Fruit fly (Drosophila melanogaster) whole organism, embryonic: ENCODE measurements around the gene CG32599.
A peak's percentile ranks its signal among the peaks of the same experiment; 100 is the strongest.

Experiments
- Awh ChIP-seq: fragments of 200-800 bp; sonication (Bioruptor generic); IDR thresholded peaks from 2 replicates; pipeline ENCODE4, ENCODE4 v1.3.6; 2022; ENCODE audit warnings: missing biosample characterization, missing genetic modification characterization
- B-H2 ChIP-seq: fragments of 200-800 bp; sonication (Bioruptor generic); optimal IDR thresholded peaks from 2 replicates; lab custom pipeline; 2018; ENCODE audit warnings: missing biosample characterization, mild to moderate bottlenecking, missing genetic modification characterization
- Bgb ChIP-seq: fragments of 200-800 bp; sonication (Bioruptor generic); IDR thresholded peaks from 2 replicates; pipeline ENCODE4 v1.3.6; 2022; ENCODE audit warnings: missing biosample characterization, missing genetic modification characterization; ENCODE audit not compliant: partially characterized antibody
- CG11093 ChIP-seq: fragments of 200-800 bp; sonication (Bioruptor generic); IDR thresholded peaks from 3 replicates; pipeline ENCODE4 v1.3.6; 2022; ENCODE audit warnings: missing biosample characterization, missing genetic modification characterization
- CG11560 ChIP-seq: fragments of 200-800 bp; sonication (Bioruptor generic); IDR thresholded peaks from 3 replicates; pipeline ENCODE4 v1.3.6; 2022; ENCODE audit warnings: missing biosample characterization, missing genetic modification characterization
- CG11695 ChIP-seq: fragments of 200-800 bp; sonication (Bioruptor generic); IDR thresholded peaks from 3 replicates; pipeline ENCODE4 v1.3.6; 2022; ENCODE audit warnings: missing biosample characterization, missing genetic modification characterization
- CG1233 ChIP-seq: fragments of 200-800 bp; sonication (Bioruptor generic); optimal IDR thresholded peaks from 4 replicates; lab custom pipeline; 2018; ENCODE audit warnings: missing biosample characterization, mild to moderate bottlenecking, missing genetic modification characterization
- CG13123 ChIP-seq: fragments of 200-800 bp; sonication (Bioruptor generic); optimal IDR thresholded peaks from 2 replicates; lab custom pipeline; 2016; ENCODE audit warnings: missing biosample characterization, missing genetic modification characterization
- CG16815 ChIP-seq: fragments of 200-800 bp; sonication (Bioruptor generic); optimal IDR thresholded peaks from 3 replicates; lab custom pipeline; 2017; ENCODE audit warnings: missing biosample characterization, mild to moderate bottlenecking, missing genetic modification characterization
- CG16863 ChIP-seq: fragments of 200-800 bp; sonication (Bioruptor generic); optimal IDR thresholded peaks from 3 replicates; lab custom pipeline; 2016; ENCODE audit warnings: missing biosample characterization, missing genetic modification characterization
- CG17186 ChIP-seq: fragments of 200-800 bp; sonication (Bioruptor generic); optimal IDR thresholded peaks from 3 replicates; lab custom pipeline; 2017; ENCODE audit warnings: missing biosample characterization, missing genetic modification reagents, missing genetic modification characterization
- CG17328 ChIP-seq: fragments of 200-800 bp; sonication (Bioruptor generic); IDR thresholded peaks from 2 replicates; pipeline ENCODE4 v1.3.6; 2022; ENCODE audit warnings: missing biosample characterization, missing genetic modification characterization
- CG2712 ChIP-seq: fragments of 200-800 bp; optimal IDR thresholded peaks from 3 replicates; lab custom pipeline; 2019; ENCODE audit warnings: missing biosample characterization, mild to moderate bottlenecking, missing genetic modification characterization, moderate library complexity
- CG31224 ChIP-seq: fragments of 200-800 bp; sonication (Bioruptor generic); IDR thresholded peaks from 2 replicates; pipeline ENCODE4 v1.3.6; 2022; ENCODE audit warnings: missing biosample characterization, missing genetic modification characterization
- CG4404 ChIP-seq: fragments of 200-800 bp; sonication (Bioruptor generic); IDR thresholded peaks from 2 replicates; pipeline ENCODE4 v1.3.6; 2022; ENCODE audit warnings: missing biosample characterization, missing genetic modification characterization
- CG4820 ChIP-seq: fragments of 200-800 bp; sonication (Bioruptor generic); optimal IDR thresholded peaks from 3 replicates; lab custom pipeline; 2016; ENCODE audit warnings: missing biosample characterization, missing genetic modification characterization
- CG5953 ChIP-seq: fragments of 200-800 bp; sonication (Bioruptor generic); IDR thresholded peaks from 2 replicates; pipeline ENCODE4 v1.3.6; 2022; ENCODE audit warnings: missing biosample characterization, missing genetic modification characterization
- CG7357 ChIP-seq: fragments of 200-800 bp; sonication (Bioruptor generic); IDR thresholded peaks from 3 replicates; pipeline ENCODE4 v1.3.6; 2022; ENCODE audit warnings: missing biosample characterization, missing genetic modification characterization
- CG7786 ChIP-seq: fragments of 200-800 bp; sonication (Bioruptor generic); optimal IDR thresholded peaks from 2 replicates; lab custom pipeline; 2016; ENCODE audit warnings: missing biosample characterization, missing genetic modification characterization
- CG7928 ChIP-seq: fragments of 200-800 bp; sonication (Bioruptor generic); optimal IDR thresholded peaks from 2 replicates; lab custom pipeline; 2017; ENCODE audit warnings: missing biosample characterization, mild to moderate bottlenecking, missing genetic modification characterization
- CG7987 ChIP-seq: fragments of 200-800 bp; sonication (Bioruptor generic); optimal IDR thresholded peaks from 2 replicates; lab custom pipeline; 2018; ENCODE audit warnings: missing biosample characterization, mild to moderate bottlenecking, missing genetic modification characterization, moderate library complexity
- CG8290 ChIP-seq, 3 experiments: fragments of 200-800 bp; sonication (Bioruptor generic); optimal IDR thresholded peaks; 2 replicates each; lab custom pipeline; 2016 to 2019; ENCODE audit warnings: missing biosample characterization in 3 of 3, missing genetic modification characterization in 3 of 3, mild to moderate bottlenecking in 2 of 3, moderate library complexity in 1 of 3
- CG8944 ChIP-seq: fragments of 200-800 bp; sonication (Bioruptor generic); optimal IDR thresholded peaks from 3 replicates; lab custom pipeline; 2016; ENCODE audit warnings: missing biosample characterization, missing genetic modification characterization
- Dll ChIP-seq: fragments of 200-800 bp; sonication (Bioruptor generic); IDR thresholded peaks from 4 replicates; pipeline ENCODE4 v1.3.6; 2022; ENCODE audit warnings: missing biosample characterization, missing genetic modification characterization; ENCODE audit not compliant: partially characterized antibody
- Ets65A ChIP-seq: fragments of 200-800 bp; sonication (Bioruptor generic); peaks from one replicate; lab custom pipeline; 2016; ENCODE audit warnings: missing biosample characterization, missing genetic modification characterization
- Gsc ChIP-seq: fragments of 200-800 bp; sonication (Bioruptor generic); IDR thresholded peaks from 2 replicates; pipeline ENCODE4 v1.3.6; 2022; ENCODE audit warnings: missing biosample characterization, missing genetic modification characterization
- HHEX ChIP-seq: fragments of 200-800 bp; sonication (Bioruptor generic); optimal IDR thresholded peaks from 3 replicates; lab custom pipeline; 2017; ENCODE audit warnings: missing biosample characterization, mild to moderate bottlenecking, missing genetic modification characterization, missing genetic modification reagents
- Mad ChIP-seq: fragments of 200-800 bp; sonication (Bioruptor generic); optimal IDR thresholded peaks from 2 replicates; lab custom pipeline; 2016; ENCODE audit warnings: missing biosample characterization, missing genetic modification characterization
- Poxn ChIP-seq: fragments of 200-800 bp; sonication (Bioruptor generic); IDR thresholded peaks from 2 replicates; pipeline ENCODE4 v1.3.6; 2022; ENCODE audit warnings: missing biosample characterization, missing genetic modification characterization
- Sox100B ChIP-seq: fragments of 200-800 bp; sonication (Bioruptor generic); optimal IDR thresholded peaks from 3 replicates; lab custom pipeline; 2018; ENCODE audit warnings: missing biosample characterization, mild to moderate bottlenecking, missing genetic modification characterization
- TFAM ChIP-seq: fragments of 200-800 bp; sonication (Bioruptor generic); optimal IDR thresholded peaks from 2 replicates; lab custom pipeline; 2017; ENCODE audit warnings: missing biosample characterization, missing genetic modification characterization, inconsistent platforms
- Taf1 ChIP-seq: fragments of 200-800 bp; sonication (Bioruptor generic); IDR thresholded peaks from 2 replicates; pipeline ENCODE4 v1.3.6; 2022; ENCODE audit warnings: missing biosample characterization, missing genetic modification characterization
- Xrp1 ChIP-seq: fragments of 200-800 bp; sonication (Bioruptor generic); IDR thresholded peaks from 2 replicates; pipeline ENCODE4 v1.3.6; 2022; ENCODE audit warnings: missing biosample characterization, missing genetic modification characterization
- ac ChIP-seq: fragments of 200-800 bp; sonication (Bioruptor generic); optimal IDR thresholded peaks from 3 replicates; lab custom pipeline; 2017; ENCODE audit warnings: missing biosample characterization, mild to moderate bottlenecking, missing genetic modification characterization
- al ChIP-seq: fragments of 200-800 bp; sonication (Bioruptor generic); IDR thresholded peaks from 2 replicates; pipeline ENCODE4 v1.3.6; 2022; ENCODE audit warnings: missing biosample characterization, missing genetic modification characterization
- chm ChIP-seq: fragments of 200-800 bp; sonication (Bioruptor generic); IDR thresholded peaks from 2 replicates; pipeline ENCODE4 v1.3.6; 2022; ENCODE audit warnings: missing biosample characterization, missing genetic modification characterization
- croc ChIP-seq: fragments of 200-800 bp; sonication (Bioruptor generic); conservative IDR thresholded peaks from 3 replicates; pipeline ENCODE4 v1.3.6; 2022; ENCODE audit warnings: missing biosample characterization, missing genetic modification characterization
- cwo ChIP-seq: fragments of 200-800 bp; sonication (Bioruptor generic); optimal IDR thresholded peaks from 3 replicates; lab custom pipeline; 2017; ENCODE audit warnings: missing biosample characterization, missing genetic modification characterization, mild to moderate bottlenecking, moderate library complexity, missing genetic modification reagents
- emc ChIP-seq: fragments of 200-800 bp; sonication (Bioruptor generic); optimal IDR thresholded peaks from 2 replicates; lab custom pipeline; 2016; ENCODE audit warnings: missing biosample characterization, missing genetic modification characterization
- ems ChIP-seq: fragments of 200-800 bp; sonication (Bioruptor generic); optimal IDR thresholded peaks from 3 replicates; lab custom pipeline; 2016; ENCODE audit warnings: missing biosample characterization, missing genetic modification characterization
- eve ChIP-seq, 2 experiments: fragments of >200 bp; optimal IDR thresholded peaks; 2 replicates each; lab custom pipeline; 2017; ENCODE audit warnings: missing biosample characterization in 2 of 2, missing genetic modification characterization in 2 of 2
- gfzf ChIP-seq: fragments of 200-800 bp; sonication (Bioruptor generic); optimal IDR thresholded peaks from 2 replicates; lab custom pipeline; 2016; ENCODE audit warnings: missing biosample characterization, mild to moderate bottlenecking, missing genetic modification characterization, moderate library complexity
- kni ChIP-seq: fragments of 200-800 bp; sonication (Bioruptor generic); optimal IDR thresholded peaks from 3 replicates; lab custom pipeline; 2017; ENCODE audit warnings: mild to moderate bottlenecking, missing biosample characterization, missing genetic modification reagents, missing genetic modification characterization
- luna ChIP-seq: fragments of 200-800 bp; sonication (Bioruptor generic); optimal IDR thresholded peaks from 2 replicates; lab custom pipeline; 2016; ENCODE audit warnings: missing biosample characterization, missing genetic modification characterization
- mirr ChIP-seq: fragments of 200-800 bp; sonication (Bioruptor generic); optimal IDR thresholded peaks from 3 replicates; lab custom pipeline; 2018; ENCODE audit warnings: missing biosample characterization, mild to moderate bottlenecking, missing genetic modification characterization
- odd ChIP-seq: fragments of 200-800 bp; sonication (Bioruptor generic); optimal IDR thresholded peaks from 2 replicates; lab custom pipeline; 2017; ENCODE audit warnings: missing biosample characterization, mild to moderate bottlenecking, missing genetic modification characterization
- so ChIP-seq: fragments of 200-800 bp; sonication (Bioruptor generic); IDR thresholded peaks from 3 replicates; pipeline ENCODE4 v1.3.6; 2022; ENCODE audit warnings: missing biosample characterization, missing genetic modification characterization
- sug ChIP-seq: fragments of 200-800 bp; optimal IDR thresholded peaks from 2 replicates; lab custom pipeline; 2019; ENCODE audit warnings: missing biosample characterization, mild to moderate bottlenecking, missing genetic modification characterization, moderate library complexity
- usp ChIP-seq: fragments of >200 bp; optimal IDR thresholded peaks from 2 replicates; lab custom pipeline; 2017; ENCODE audit warnings: missing biosample characterization, missing genetic modification characterization
- z ChIP-seq: fragments of 200-800 bp; sonication (Bioruptor generic); IDR thresholded peaks from 3 replicates; pipeline ENCODE4 v1.3.6; 2022; ENCODE audit warnings: missing biosample characterization, missing genetic modification characterization

Gene CG32599

dm6 chrX:14208426-14209208 lies 34.9 kb upstream of the CG32599 start (continued):
- TF ChIP-seq CG1233 (peak; percentile 63), z (GFP tag; lab: Robert Waterston, UW) (no peak), Awh (GFP tag; lab: Robert Waterston, UW) (no peak; the same call in 1 of the 2 replicates), ac (peak; percentile 22), CG17186 (GFP tag; lab: Kevin White, UChicago) (no peak), Dll (GFP tag; lab: Robert Waterston, UW) (no peak), CG16815 (GFP tag; lab: Kevin White, UChicago) (no peak), Taf1 (GFP tag; lab: Robert Waterston, UW) (no peak), Mad (GFP tag; lab: Kevin White, UChicago) (no peak), CG4404 (GFP tag; lab: Robert Waterston, UW) (no peak), CG7987 (GFP tag; lab: Kevin White, UChicago) (no peak), odd (GFP tag; lab: Kevin White, UChicago) (peak; percentile 26), CG11093 (GFP tag; lab: Robert Waterston, UW) (no peak; the same call in 2 of the 3 replicates), CG8290 (GFP tag; optimal IDR thresholded peaks at IDR 0.05; lab: Kevin White, UChicago) (peak; percentile 57), CG8290 (tag; optimal IDR thresholded peaks at IDR 0.05; lab: Kevin White, UChicago) (peak; percentile 7 to 28), gfzf (GFP tag; lab: Kevin White, UChicago) (no peak), CG31224 (GFP tag; lab: Robert Waterston, UW) (no peak), luna (GFP tag; lab: Kevin White, UChicago) (no peak), cwo (GFP tag; lab: Kevin White, UChicago) (peak; percentile 57), CG5953 (GFP tag; lab: Robert Waterston, UW) (peak; percentile 43; the same call in 1 of the 2 replicates), B-H2 (GFP tag; lab: Kevin White, UChicago) (no peak), HHEX (GFP tag; lab: Kevin White, UChicago) (peak; percentile 48), TFAM (GFP tag; lab: Kevin White, UChicago) (no peak), CG13123 (no peak), eve (GFP tag; optimal IDR thresholded peaks at IDR 0.05; lab: Kevin White, UChicago) (no peak), Poxn (GFP tag; lab: Robert Waterston, UW) (no peak), CG7786 (GFP tag; lab: Kevin White, UChicago) (no peak), CG4820 (GFP tag; lab: Kevin White, UChicago) (peak; percentile 57), chm (peak; percentile 73), Bgb (GFP tag; lab: Robert Waterston, UW) (no peak), Xrp1 (peak; percentile 83), CG16863 (peak; percentile 36), CG8944 (GFP tag; lab: Kevin White, UChicago) (no peak), sug (tag; lab: Kevin White, UChicago) (no peak), CG11560 (no peak), so (GFP tag; lab: Robert Waterston, UW) (peak; percentile 42; the same call in 1 of the 3 replicates), emc (no peak), Gsc (GFP tag; lab: Robert Waterston, UW) (no peak), CG7928 (no peak), Sox100B (GFP tag; lab: Kevin White, UChicago) (peak; percentile 78), ems (peak; percentile 47), usp (GFP tag; lab: Kevin White, UChicago) (no peak), CG2712 (tag; lab: Kevin White, UChicago) (peak; percentile 71), Ets65A (GFP tag; lab: Kevin White, UChicago) (peak; percentile 70), croc (GFP tag; lab: Robert Waterston, UW) (no peak), CG11695 (peak; percentile 69; the same call in 2 of the 3 replicates), kni (GFP tag; lab: Kevin White, UChicago) (peak; percentile 16), CG17328 (GFP tag; lab: Robert Waterston, UW) (peak; percentile 79), al (GFP tag; lab: Robert Waterston, UW) (no peak), CG7357 (no peak), mirr (GFP tag; lab: Kevin White, UChicago) (no peak)
